Fruit fly (Drosophila melanogaster): ENCODE data around the gene CG15545.

Gene CG15545

dm6 chr3R:30828433-30829034 lies 43.6 kb downstream of the CG15545 start:
- TF ChIP-seq gem (tag; optimal IDR thresholded peaks at IDR 0.05) (peak; percentile 2), CkIIα-i1 (GFP tag; IDR thresholded peaks at IDR 0.05) (no peak), Sox102F (GFP tag; optimal IDR thresholded peaks at IDR 0.05) (peak; percentile 28), cas (GFP tag; IDR thresholded peaks at IDR 0.05) (no peak), lab (GFP tag; optimal IDR thresholded peaks at IDR 0.05) (no peak), Drgx (GFP tag; IDR thresholded peaks at IDR 0.05) (0 out of 2 replicates have a peak, but pooled peaks have one; percentile 31), p53 (GFP tag; optimal IDR thresholded peaks at IDR 0.05) (no peak)

- TF ChIP-seq Ets97D (GFP tag; optimal IDR thresholded peaks at IDR 0.05) (no peak), ranshi (GFP tag; IDR thresholded peaks at IDR 0.05) (no peak; the same call in 1 of the 2 replicates), ATbp (GFP tag; optimal IDR thresholded peaks at IDR 0.05) (no peak), caup (GFP tag; optimal IDR thresholded peaks at IDR 0.05; ENCODE audit: severe bottlenecking) (no peak), CG2875 (GFP tag; optimal IDR thresholded peaks at IDR 0.05) (no peak), sd (tag; optimal IDR thresholded peaks at IDR 0.05) (peak; percentile 31), cato (GFP tag; optimal IDR thresholded peaks at IDR 0.05; ENCODE audit: borderline replicate concordance) (no peak), CG10209 (GFP tag; optimal IDR thresholded peaks at IDR 0.05) (no peak), phol (tag; optimal IDR thresholded peaks at IDR 0.05) (no peak), CG6272 (GFP tag; IDR thresholded peaks at IDR 0.05) (0 out of 2 replicates have a peak, but pooled peaks have one; percentile 14), CG3163 (GFP tag; optimal IDR thresholded peaks at IDR 0.05) (no peak), HLH3B (GFP tag; IDR thresholded peaks at IDR 0.05) (no peak), tgo (GFP tag; IDR thresholded peaks at IDR 0.05) (no peak), pnt (GFP tag; optimal IDR thresholded peaks at IDR 0.05) (no peak), Jarid2 (GFP tag; optimal IDR thresholded peaks at IDR 0.05) (peak; percentile 21), al (GFP tag; IDR thresholded peaks at IDR 0.05) (no peak), Bgb (GFP tag; IDR thresholded peaks at IDR 0.05; ENCODE audit: partially characterized antibody) (0 out of 2 replicates have a peak, but pooled peaks have one; percentile 14), psq (GFP tag; optimal IDR thresholded peaks at IDR 0.05) (no peak), CG4360 (GFP tag; IDR thresholded peaks at IDR 0.05) (no peak), ab (GFP tag; optimal IDR thresholded peaks at IDR 0.05) (no peak), slp2 (GFP tag; optimal IDR thresholded peaks at IDR 0.05) (no peak), CG2712 (tag; optimal IDR thresholded peaks at IDR 0.05) (no peak), zfh2 (GFP tag; optimal IDR thresholded peaks at IDR 0.05) (no peak), CG9727 (GFP tag; optimal IDR thresholded peaks at IDR 0.05) (no peak), chinmo (GFP tag; IDR thresholded peaks at IDR 0.05; ENCODE audit: partially characterized antibody) (0 out of 4 replicates have a peak, but pooled peaks have one; percentile 43), CG6791 (GFP tag; IDR thresholded peaks at IDR 0.05; ENCODE audit: partially characterized antibody) (0 out of 3 replicates have a peak, but pooled peaks have one; percentile 8), CG17912 (GFP tag; optimal IDR thresholded peaks at IDR 0.05) (no peak), CG13123 (GFP tag; optimal IDR thresholded peaks at IDR 0.05) (no peak), CG14965 (GFP tag; optimal IDR thresholded peaks at IDR 0.05; ENCODE audit: borderline replicate concordance) (no peak), grn (GFP tag; optimal IDR thresholded peaks at IDR 0.05) (peak; percentile 29)
These were observed 44.6 kb downstream of the CG15545 start, which contains the start of gene CG15544 for dm6 chr3R:30827544-30827943. CG15544 (plus strand) TSS chr3R:30827819.

DNA sequence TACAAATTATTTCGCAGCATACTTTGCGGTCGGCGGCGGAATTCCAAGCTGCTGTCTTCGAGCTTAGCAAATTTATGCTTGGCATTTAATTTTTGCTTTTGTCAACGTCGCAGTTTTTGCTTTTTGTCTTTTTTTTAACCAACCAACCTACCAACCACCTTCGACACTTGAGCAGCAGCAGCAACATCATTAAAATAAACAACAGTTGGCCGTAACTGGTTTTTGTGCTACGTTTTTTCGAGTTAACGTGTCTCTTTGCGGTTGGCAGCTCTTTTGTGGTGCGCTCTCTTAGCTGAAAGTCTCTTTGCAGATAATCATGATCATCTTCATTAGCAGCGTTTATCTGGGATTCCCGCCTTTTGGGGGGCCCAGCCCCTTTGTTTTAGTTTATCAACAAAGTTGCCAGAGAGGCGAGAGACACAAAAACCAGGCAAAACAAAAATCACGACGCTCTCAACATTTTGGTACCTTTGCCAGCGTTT lies 50.1 kb downstream of the CG15545 start:
- TF ChIP-seq abd-A (tag; optimal IDR thresholded peaks at IDR 0.05) (peak; percentile 72), nom (GFP tag; optimal IDR thresholded peaks at IDR 0.05) (peak; percentile 90), Trl (optimal IDR thresholded peaks at IDR 0.05) (peak; percentile 60 to 74), Trl (GFP tag; optimal IDR thresholded peaks at IDR 0.05) (no peak), unc-4 (GFP tag; IDR thresholded peaks at IDR 0.05; ENCODE audit: partially characterized antibody) (0 out of 2 replicates have a peak, but pooled peaks have one; percentile 35), Bgb (GFP tag; IDR thresholded peaks at IDR 0.05; ENCODE audit: partially characterized antibody) (0 out of 2 replicates have a peak, but pooled peaks have one; percentile 20), vvl (GFP tag; IDR thresholded peaks at IDR 0.05) (peak; percentile 49; the same call in 1 of the 2 replicates), CG2712 (tag; optimal IDR thresholded peaks at IDR 0.05) (no peak), CG13287 (GFP tag; IDR thresholded peaks at IDR 0.05; ENCODE audit: partially characterized antibody) (peak; percentile 28; the same call in 1 of the 2 replicates), CG34422 (GFP tag; IDR thresholded peaks at IDR 0.05) (no peak), oc (tag; optimal IDR thresholded peaks at IDR 0.05) (peak; percentile 55), CG4854 (GFP tag; optimal IDR thresholded peaks at IDR 0.05) (no peak), CG30431 (GFP tag; optimal IDR thresholded peaks at IDR 0.05) (no peak)
